Worm (Caenorhabditis elegans): Measurements from ENCODE around the gene gpa-4.

gpa-4 gene

ce11 chrIV:454816-455215 lies 53.3 kb downstream of the gpa-4 start, which contains the start of the genes Y66H1A.8 and M04G7.5:
Gene Y66H1A.8 (minus strand): TSS chrIV:454916.
Gene M04G7.5 (plus strand): TSS chrIV:455073.
- TF ChIP-seq ceh-31 (tag; optimal IDR thresholded peaks at IDR 0.05) (no peak), ama-1 (optimal IDR thresholded peaks at IDR 0.05) (no peak), ceh-2 (tag; optimal IDR thresholded peaks at IDR 0.05) (no peak), npax-4 (tag; optimal IDR thresholded peaks at IDR 0.05) (no peak), ceh-45 (GFP tag; IDR thresholded peaks at IDR 0.05) (no peak), sox-2 (GFP tag; IDR thresholded peaks at IDR 0.05) (no peak), elt-4 (tag; optimal IDR thresholded peaks at IDR 0.05) (no peak), hlh-6 (tag; optimal IDR thresholded peaks at IDR 0.05) (no peak), sox-4 (tag; optimal IDR thresholded peaks at IDR 0.05) (no peak), ceh-48 (tag; optimal IDR thresholded peaks at IDR 0.05) (no peak), fkh-6 (tag; optimal IDR thresholded peaks at IDR 0.05) (no peak), sdc-2 (tag; optimal IDR thresholded peaks at IDR 0.05) (no peak), ceh-30 (tag; optimal IDR thresholded peaks at IDR 0.05) (no peak), madf-2 (tag; optimal IDR thresholded peaks at IDR 0.05) (no peak), pqm-1 (tag; optimal IDR thresholded peaks at IDR 0.05) (no peak), ceh-19 (GFP tag; optimal IDR thresholded peaks at IDR 0.05) (no peak), K02D7.2 (tag; optimal IDR thresholded peaks at IDR 0.05) (no peak), pat-9 (tag; optimal IDR thresholded peaks at IDR 0.05) (no peak)

Measured in whole organism, late embryonic.